Fruit fly (Drosophila melanogaster) Kc167 (cell line): Measurements from ENCODE around the gene CG10802.

ENCODE experiments used
- Myc ChIP-seq: fragments of >200 bp; optimal IDR thresholded peaks from 2 replicates; lab custom pipeline; 2017; ENCODE audit warnings: missing external identifiers
- insv ChIP-seq: fragments of >200 bp; optimal IDR thresholded peaks from 3 replicates; lab custom pipeline; 2018; ENCODE audit warnings: missing external identifiers
- psq ChIP-seq: fragments of >200 bp; optimal IDR thresholded peaks from 2 replicates; lab custom pipeline; 2017; ENCODE audit warnings: missing external identifiers
- ttk ChIP-seq: sonication (Bioruptor generic); optimal IDR thresholded peaks from 2 replicates; lab custom pipeline; 2017; ENCODE audit warnings: missing external identifiers

DNA sequence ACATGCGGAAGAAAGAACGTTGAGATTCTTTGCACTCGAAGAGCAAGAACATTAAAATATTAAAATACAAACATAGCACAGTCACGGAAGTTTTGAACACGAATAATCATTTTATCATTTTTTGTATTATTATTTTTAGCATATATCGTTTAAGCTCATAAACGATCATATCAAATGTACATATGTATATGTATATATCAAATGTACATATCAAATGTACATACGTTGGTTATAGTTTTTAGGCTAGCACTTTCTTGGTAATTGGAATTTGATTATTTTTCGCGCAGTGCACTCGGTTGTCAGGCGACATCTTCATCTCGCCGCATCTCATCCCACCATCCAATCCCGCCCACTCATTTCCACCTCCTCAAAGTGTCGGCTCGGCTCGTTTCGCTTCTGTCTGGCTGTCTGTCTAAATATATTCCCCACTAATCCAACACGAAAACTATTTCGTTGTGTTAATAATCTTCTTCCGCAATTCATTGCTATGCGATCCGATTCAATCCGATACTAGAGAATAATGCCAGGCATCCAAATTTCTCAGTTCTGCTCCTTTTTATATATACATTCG, 27.2 kb upstream of the CG10802 start:
- TF ChIP-seq insv (lab: Kevin White, UChicago), result no peak
- no peak for TF ChIP-seq psq (lab: Kevin White, UChicago)
- no peak for TF ChIP-seq ttk (lab: Kevin White, UChicago)
- no peak for TF ChIP-seq Myc (lab: Kevin White, UChicago)
